Fruit fly (Drosophila melanogaster): Measurements from ENCODE around the gene bchs.

Gene bchs

DNA sequence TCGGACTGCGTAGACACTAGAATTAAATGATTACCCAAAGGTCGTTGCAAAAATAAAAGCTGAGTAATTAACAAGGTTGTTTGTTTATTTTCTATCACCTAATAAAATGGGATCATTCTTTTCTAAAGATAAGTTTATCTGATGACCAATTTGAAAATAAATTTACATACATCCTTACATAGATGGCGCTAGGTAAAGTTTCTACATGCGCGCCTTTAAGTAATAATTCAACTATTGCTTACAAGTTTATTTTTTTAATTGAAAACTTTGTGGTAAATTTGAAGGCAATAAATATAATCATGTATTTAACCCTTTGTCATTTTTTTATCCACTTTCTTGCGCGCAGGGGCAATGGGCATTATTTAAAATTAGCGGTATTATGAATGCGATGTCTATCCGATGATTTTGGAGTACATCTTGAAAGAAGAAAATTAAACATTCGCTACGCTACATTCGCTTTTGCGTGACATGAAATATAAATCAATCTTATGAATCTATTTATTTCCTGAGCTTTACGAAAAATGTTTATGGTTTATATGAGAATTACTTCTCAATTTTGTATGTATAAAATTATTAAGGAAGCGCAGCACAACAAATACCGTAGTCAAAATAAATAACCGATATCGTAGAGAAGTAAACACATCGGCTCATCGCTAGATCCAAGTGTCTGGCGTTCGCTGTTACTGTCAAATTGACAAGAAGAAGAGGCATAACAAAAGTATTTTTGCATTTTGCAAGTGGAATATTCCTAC lies 42.0 kb downstream of the bchs start, which contains the start of gene CG9044:
TSS of gene CG9044 (plus strand) at position 676 of the 752 bp plus-strand sequence.
- TF ChIP-seq CG8478 (optimal IDR thresholded peaks at IDR 0.05): no peak
- peak; percentile 60 to 81 for TF ChIP-seq CTCF (optimal IDR thresholded peaks at IDR 0.05)

DNA sequence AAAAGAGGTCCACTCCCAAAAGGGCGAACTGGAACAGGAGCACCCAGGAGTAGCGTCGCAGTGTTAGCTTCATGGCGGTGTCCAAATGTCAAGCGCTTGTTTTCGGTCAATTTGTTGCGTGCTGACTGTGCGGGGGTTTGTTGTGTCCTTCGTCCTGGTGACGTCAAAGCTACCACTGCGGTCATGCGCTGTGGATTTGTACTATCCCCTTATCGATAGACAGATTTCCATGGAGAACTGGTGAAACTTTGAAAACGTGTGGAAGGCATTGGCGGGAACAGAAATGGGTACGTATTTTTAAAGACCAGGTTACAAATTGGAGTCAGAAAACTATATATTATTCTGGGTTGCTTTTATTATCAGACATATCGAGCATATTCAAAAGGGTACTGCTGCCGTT lies 49.2 kb downstream of the bchs start, which contains the start of gene CG13999:
TSS of gene CG13999 (minus strand) at position 314 of the 400 bp plus-strand sequence.
- no peak for TF ChIP-seq CTCF (optimal IDR thresholded peaks at IDR 0.05)
- no peak for TF ChIP-seq CG8478 (optimal IDR thresholded peaks at IDR 0.05)

DNA sequence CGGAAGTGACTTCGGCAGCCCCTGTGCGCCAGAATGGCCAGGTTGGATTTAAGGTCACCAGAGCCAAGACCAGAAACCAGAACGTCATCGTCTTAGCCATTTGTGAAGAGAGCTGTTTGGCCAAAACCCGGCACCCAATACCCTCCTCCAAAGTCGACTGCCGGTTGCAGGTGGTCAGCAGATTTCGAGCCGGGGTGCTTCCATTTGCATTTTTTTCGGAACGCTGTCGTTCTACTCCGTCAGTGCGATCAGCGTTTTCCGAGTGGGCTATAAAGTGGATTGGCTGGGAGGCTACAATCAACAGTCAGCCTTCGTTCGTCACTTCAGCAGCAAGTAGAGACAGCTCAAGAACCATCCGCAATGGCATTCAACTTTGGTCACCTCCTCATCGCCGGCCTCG lies 49.7 kb downstream of the bchs start, which contains the start of the genes CG13998 and Vm26Ab:
TSS of gene CG13998 (minus strand) at position 114 of the 400 bp plus-strand sequence.
TSS of gene Vm26Ab (plus strand) at position 299 of the 400 bp plus-strand sequence.
- TF ChIP-seq CTCF (optimal IDR thresholded peaks at IDR 0.05) (no peak), CG8478 (optimal IDR thresholded peaks at IDR 0.05) (no peak)

DNA sequence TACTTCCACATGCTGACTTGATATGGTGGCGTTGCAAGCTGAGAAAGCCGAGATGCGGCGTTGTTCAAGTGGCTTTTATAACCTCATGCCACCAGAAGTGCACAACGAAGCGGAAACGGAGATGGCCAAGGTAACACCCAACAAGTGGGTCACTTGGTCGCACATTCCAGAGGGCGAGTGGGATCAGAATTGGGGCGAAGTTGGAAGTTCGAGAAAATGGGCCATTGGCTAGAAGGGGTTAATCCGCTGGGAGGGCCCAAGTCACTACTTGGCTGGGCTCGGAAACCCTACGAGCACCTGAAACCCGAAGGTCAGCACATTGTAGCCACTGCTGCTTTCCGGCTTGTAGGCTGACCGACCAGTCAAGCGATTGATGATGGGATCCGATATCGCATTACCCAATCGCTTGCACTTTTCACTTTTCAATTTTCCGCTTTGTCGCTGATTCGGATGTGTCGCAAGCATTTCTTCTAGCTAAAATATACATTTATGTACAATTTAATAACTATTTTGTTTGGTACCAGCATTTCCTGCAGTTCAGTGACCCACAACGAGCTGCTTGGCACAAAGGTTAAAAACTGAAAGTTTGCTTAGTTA lies 51.7 kb downstream of the bchs start, which contains the start of gene Vm26Ac:
TSS of gene Vm26Ac (minus strand) at position 51 of the 597 bp plus-strand sequence.
- TF ChIP-seq CG8478 (optimal IDR thresholded peaks at IDR 0.05): no peak
- TF ChIP-seq CTCF (optimal IDR thresholded peaks at IDR 0.05): no peak

DNA sequence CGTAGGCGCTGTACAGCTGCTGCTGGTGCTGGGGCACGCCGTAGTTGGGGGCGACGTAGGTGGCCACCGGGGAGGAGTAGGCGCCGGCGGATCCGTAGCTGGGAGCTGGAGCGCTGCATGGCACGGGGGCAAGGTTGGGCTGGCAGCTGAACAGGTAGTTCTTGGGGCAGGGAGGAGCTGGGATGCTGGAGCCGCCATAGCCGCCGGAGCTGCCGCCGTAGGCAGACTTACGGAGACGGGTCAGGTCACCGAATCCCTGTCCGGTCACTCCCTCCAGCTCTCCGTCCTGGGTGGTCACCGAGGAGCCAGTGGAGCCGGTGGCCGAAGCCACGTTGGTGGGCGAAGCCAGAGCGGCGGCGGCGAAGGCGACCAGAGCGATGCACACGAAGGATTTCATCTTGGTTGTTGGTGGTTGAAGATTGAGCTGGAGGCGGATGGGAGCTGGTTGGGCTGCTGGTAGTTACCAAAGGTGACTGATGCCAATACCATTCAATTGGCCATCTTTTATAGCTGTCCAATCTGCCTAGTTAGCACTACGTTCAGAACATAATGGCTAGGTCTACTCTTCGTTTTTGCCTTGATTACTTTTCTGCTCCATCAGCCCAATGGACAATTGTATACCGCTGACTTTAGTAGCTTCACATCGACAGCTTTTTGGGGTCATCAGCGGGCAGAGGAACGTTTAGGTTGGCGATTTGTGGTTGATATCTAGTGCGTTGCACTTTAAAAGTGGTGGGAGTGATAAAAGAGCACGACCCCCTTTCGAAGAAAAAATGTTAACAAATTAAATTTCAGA lies 53.1 kb downstream of the bchs start, which contains the start of gene Vm26Aa:
TSS of gene Vm26Aa (minus strand) at position 478 of the 796 bp plus-strand sequence.
- TF ChIP-seq CTCF (optimal IDR thresholded peaks at IDR 0.05) (no peak), CG8478 (optimal IDR thresholded peaks at IDR 0.05) (no peak)

DNA sequence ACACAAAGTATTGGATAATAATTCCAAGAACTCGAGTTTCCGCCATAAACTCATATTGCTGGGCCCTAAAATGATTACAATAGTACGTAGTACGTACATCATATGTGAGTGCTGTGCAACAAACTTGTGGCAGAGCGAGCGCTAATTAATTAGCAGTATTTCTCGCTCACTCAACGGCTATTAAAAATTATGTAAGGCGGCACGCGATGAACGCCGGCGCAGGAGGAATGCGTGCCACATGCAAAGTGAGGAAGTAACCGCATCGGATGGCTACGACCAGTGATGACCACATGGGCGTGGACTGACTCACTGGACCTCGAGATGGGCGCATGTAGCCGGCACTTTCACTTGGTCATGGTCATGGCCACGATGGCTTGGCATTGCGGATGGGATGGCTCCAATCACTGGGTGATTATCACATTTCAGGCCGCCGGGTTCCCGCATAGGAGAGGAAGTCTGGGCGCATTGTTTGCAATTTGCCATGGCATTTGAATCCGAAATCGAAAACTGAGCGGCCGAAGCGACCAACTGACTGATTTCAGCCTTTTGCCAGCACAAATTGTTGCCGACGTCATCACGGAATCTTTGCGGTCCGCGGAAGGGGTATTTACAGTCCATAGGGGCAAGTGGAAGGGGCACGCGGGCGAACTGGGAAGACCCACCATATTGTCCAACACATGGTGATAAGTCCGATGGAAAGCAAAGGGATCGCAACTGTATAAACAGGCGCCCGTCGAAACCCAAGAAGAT lies 54.4 kb downstream of the bchs start:
- no peak for TF ChIP-seq CG8478 (optimal IDR thresholded peaks at IDR 0.05)
- no peak for TF ChIP-seq CTCF (optimal IDR thresholded peaks at IDR 0.05)

DNA sequence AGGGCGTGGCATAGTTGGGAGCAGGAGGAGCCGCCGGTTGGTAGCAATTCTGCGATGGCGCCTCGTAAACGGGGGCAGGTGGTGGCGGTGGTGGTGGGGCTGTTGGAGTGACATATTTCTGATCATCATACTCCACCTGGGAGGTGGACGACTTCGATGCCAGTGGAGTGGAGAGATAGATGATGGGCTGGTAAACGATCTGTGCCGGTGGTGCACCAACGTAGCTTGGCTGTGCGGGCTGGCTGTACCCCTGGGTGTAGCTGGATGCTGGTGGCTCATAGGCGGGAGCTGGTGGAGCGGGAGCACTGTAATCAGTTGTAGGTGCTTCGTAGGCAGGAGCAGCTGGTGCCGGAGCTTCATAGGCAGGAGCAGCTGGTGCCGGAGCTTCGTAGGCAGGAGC lies 56.3 kb downstream of the bchs start:
- TF ChIP-seq CG8478 (optimal IDR thresholded peaks at IDR 0.05): no peak
- TF ChIP-seq CTCF (optimal IDR thresholded peaks at IDR 0.05): no peak

DNA sequence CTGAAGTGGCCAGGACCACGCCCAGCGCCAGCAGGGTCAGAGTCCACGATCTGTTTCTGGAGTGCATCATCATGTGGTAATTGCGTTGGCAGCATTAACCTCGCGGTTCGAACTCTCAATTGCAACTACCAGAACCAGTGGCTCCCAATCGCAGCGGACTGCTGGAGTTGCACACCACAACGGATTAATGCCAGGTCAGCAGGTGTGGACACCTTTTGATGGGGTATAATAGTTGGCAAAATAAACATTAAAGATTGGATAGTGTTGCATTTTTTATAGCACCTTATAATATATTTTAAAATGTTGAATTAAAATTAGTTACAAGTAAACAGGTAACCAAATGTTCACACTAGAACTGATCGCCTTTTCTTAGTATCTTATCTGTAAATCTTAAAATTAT lies 57.2 kb downstream of the bchs start:
- TF ChIP-seq CG8478 (optimal IDR thresholded peaks at IDR 0.05) (no peak), CTCF (optimal IDR thresholded peaks at IDR 0.05) (no peak)

DNA sequence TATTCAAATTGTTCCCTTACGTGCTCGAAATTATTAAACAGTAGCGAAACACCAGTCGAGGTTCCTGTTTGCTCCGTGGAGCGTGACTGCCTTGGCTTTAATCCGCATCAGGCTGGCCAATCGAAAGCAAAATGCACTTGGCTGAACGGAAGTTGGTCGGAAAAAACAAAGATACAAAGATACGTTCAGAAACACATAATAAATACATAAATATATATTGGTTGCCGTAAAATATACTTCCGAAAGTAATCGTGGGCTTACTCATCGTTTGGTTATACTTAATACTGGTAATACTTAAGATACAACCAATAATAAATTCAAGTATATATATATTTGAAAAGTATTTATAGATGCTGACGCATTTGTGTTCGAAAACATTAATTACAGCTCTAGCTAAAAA lies 57.9 kb downstream of the bchs start, which contains the start of gene psd:
TSS of gene psd (minus strand) at position 101 of the 400 bp plus-strand sequence.
- TF ChIP-seq CTCF (optimal IDR thresholded peaks at IDR 0.05) (no peak), CG8478 (optimal IDR thresholded peaks at IDR 0.05) (no peak)

DNA sequence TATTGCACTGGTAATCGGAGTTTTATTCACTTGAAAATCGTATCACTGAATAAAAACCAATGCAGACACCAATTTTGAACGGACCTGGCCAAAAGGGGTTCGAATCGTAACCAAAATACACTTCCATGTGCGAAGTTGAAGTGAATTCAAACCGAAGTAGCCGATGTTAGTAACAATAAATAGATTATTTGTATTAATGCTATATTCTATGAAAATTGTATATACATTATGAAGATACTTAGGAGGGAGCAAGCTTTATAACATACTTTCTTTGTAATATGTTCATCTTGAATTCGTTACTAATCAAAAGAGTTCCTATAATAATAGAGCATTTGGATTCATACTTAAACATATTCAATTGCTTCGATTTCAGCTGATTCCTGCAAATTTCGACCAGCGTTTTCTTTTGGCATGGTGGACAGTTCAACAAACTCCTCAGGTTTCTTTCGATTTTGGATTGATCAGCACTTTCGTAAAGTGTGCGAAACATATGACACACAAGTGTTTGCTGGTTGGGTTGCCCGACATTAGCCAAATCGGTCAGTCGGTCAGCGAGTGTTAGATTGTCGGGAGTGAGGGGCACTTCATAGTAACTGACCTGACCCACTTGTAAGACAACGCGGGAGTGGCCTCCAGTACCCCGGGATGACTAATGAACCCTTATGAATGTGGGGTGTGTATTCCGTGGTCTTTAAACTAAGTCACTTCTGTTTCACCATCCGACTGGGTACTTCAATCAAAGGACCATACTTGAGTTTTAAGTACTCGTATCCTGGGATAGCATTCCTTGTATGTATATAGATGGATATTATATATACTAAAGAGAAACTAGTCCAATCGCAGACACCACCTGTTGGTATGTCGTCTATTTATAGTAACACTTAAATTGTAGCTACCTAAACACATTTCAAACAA lies 61.0 kb downstream of the bchs start, which contains the start of the genes CG13992 and Ucp4C:
TSS of gene CG13992 (minus strand) at position 51 of the 915 bp plus-strand sequence.
TSS of gene Ucp4C (plus strand) at position 865 of the 915 bp plus-strand sequence.
- TF ChIP-seq CTCF (optimal IDR thresholded peaks at IDR 0.05): no peak

DNA sequence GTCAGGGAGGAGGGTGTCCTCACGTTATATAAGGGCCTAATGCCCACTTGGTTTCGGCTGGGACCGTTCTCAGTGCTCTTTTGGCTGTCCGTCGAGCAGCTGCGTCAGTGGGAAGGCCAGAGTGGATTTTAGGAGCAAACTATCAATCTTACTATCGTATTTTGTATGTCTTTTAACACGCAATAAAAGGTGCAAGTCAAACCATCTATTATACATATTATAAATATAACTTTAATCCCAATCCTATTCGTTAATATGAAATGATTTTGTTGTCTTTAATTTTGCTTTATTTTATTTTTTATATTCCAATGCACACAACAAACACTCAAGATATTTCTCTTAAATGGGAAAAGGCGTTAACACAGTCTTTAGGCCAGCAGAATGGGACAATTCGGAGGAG lies 62.6 kb downstream of the bchs start, which contains the start of gene Ucp4B:
TSS of gene Ucp4B (plus strand) at position 301 of the 400 bp plus-strand sequence.
- TF ChIP-seq CTCF (optimal IDR thresholded peaks at IDR 0.05) (no peak), CG8478 (optimal IDR thresholded peaks at IDR 0.05) (no peak)

DNA sequence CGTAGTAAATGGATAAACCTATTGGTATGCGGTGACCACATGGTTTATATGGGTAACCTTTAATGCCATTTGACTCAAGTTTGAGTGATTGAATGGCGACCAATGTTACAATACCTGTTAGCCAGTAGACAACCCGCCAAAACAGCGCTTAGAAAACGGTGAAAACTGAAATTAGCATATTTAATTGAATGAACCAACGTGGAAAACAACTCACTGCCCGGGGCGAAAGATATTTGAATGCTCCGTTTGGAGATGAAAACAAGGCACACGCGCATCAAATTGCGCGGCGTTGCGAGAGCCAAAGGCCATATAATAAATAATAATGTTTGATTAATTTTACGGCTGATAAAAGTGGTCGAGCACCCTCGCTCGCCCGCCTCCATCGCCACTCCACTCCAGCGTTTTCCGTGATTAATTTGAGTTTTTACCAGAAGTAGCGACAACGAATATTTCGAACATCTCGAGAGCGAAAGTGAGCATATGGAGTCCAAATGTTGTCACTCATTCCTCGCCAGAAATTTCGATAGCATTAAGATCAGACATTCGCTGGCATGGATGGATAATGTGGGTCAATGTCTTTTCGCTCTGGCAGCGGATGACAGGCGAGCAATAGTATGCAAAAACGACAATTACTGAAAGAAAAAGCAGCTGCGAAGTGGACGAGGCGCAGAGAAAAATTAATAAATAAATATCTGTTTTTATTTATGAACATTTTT lies 64.3 kb downstream of the bchs start:
- TF ChIP-seq CG8478 (optimal IDR thresholded peaks at IDR 0.05) (no peak), CTCF (optimal IDR thresholded peaks at IDR 0.05) (no peak)
